Worm (Caenorhabditis elegans) whole organism, L4 larva: ENCODE measurements around the gene ZK822.9.

Experiments used
- fos-1 ChIP-seq: fragments of 150-350 bp; optimal IDR thresholded peaks from 2 replicates; lab custom pipeline; 2014; ENCODE audit warnings: missing biosample characterization, missing genetic modification characterization
- jun-1 ChIP-seq: fragments of 150-350 bp; optimal IDR thresholded peaks from 2 replicates; lab custom pipeline; 2014; ENCODE audit warnings: missing biosample characterization, missing genetic modification reagents, missing genetic modification characterization
- lin-15B ChIP-seq: fragments of 150-350 bp; sonication (generic microtip); optimal IDR thresholded peaks from 3 replicates; lab custom pipeline; 2014; ENCODE audit warnings: missing biosample characterization, missing genetic modification characterization
- lsy-2 ChIP-seq, 2 experiments: fragments of 150-350 bp in 1 of 2; sonication (generic microtip) in 1 of 2; optimal IDR thresholded peaks; 2 replicates each; lab custom pipeline; 2014 to 2017; ENCODE audit warnings: missing biosample characterization in 2 of 2, missing genetic modification characterization in 2 of 2
- nhr-25 ChIP-seq: sonication (generic microtip); optimal IDR thresholded peaks from 2 replicates; lab custom pipeline; 2017; ENCODE audit warnings: missing genetic modification characterization, mild to moderate bottlenecking, missing compliant biosample characterization, antibody characterized with exemption, moderate library complexity, borderline replicate concordance; ENCODE audit not compliant: insufficient read depth
- nhr-28 ChIP-seq: fragments of 150-350 bp; optimal IDR thresholded peaks from 2 replicates; lab custom pipeline; 2014; ENCODE audit warnings: missing biosample characterization, missing genetic modification characterization
- snpc-1.2 ChIP-seq: fragments of 200-800 bp; sonication (Bioruptor generic); IDR thresholded peaks from 2 replicates; pipeline ENCODE4 v1.3.6; 2022; ENCODE audit warnings: missing genetic modification reagents, missing genetic modification characterization, missing compliant biosample characterization
- zag-1 ChIP-seq: fragments of 150-350 bp; optimal IDR thresholded peaks from 2 replicates; lab custom pipeline; 2014; ENCODE audit warnings: missing biosample characterization, missing genetic modification characterization

DNA sequence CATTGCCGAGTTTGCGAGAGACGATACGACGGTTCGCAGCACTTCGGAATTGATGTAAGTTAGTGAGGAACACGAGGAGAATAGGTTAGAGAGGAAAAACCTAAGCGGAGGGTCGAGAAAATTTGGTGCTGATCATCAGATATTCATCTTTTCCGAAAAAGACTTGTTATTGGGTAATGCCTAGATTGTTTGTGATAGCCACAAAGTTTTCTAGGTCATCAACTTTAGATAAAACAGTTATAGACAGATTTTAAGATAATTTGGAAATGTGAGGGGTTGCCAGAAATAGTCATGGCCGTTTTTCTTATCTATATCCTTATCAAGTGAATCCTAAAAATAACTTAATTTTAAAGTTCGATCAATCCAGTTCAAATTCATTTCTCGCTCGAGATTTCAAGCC is 15.3 kb upstream of the ZK822.9 start:
- TF ChIP-seq fos-1 (tag; lab: Kevin White, UChicago) (no peak), lin-15B (tag; lab: Kevin White, UChicago) (no peak), nhr-28 (no peak), zag-1 (tag; lab: Kevin White, UChicago) (no peak), lsy-2 (tag; optimal IDR thresholded peaks at IDR 0.05; lab: Kevin White, UChicago) (no peak), snpc-1.2 (GFP tag; lab: Robert Waterston, UW) (no peak), nhr-25 (tag; lab: Kevin White, UChicago) (no peak), jun-1 (tag; lab: Kevin White, UChicago) (no peak)
